Worm (Caenorhabditis elegans) whole organism, early embryonic: Measurements from ENCODE around the gene eif-2Balpha.

ENCODE experiments used
- F13C5.2 ChIP-seq: sonication (generic microtip); optimal IDR thresholded peaks from 2 replicates; lab custom pipeline; 2017; ENCODE audit warnings: mild to moderate bottlenecking, missing genetic modification characterization, inconsistent platforms, missing compliant biosample characterization
- aly-1 ChIP-seq: sonication (generic microtip); optimal IDR thresholded peaks from 2 replicates; lab custom pipeline; 2016; ENCODE audit warnings: missing genetic modification characterization, missing compliant biosample characterization
- ama-1 ChIP-seq: fragments of 150-350 bp; optimal IDR thresholded peaks from 2 replicates; lab custom pipeline; 2014
- ceh-13 ChIP-seq: fragments of 200-800 bp; sonication (Bioruptor generic); optimal IDR thresholded peaks from 2 replicates; lab custom pipeline; 2018; ENCODE audit warnings: mild to moderate bottlenecking, missing genetic modification characterization, missing compliant biosample characterization
- ceh-36 ChIP-seq: sonication (generic microtip); optimal IDR thresholded peaks from 2 replicates; lab custom pipeline; 2016; ENCODE audit warnings: missing genetic modification characterization, inconsistent platforms, missing compliant biosample characterization
- ets-7 ChIP-seq: sonication (generic microtip); optimal IDR thresholded peaks from 2 replicates; lab custom pipeline; 2016; ENCODE audit warnings: missing genotype, missing genetic modification characterization, missing compliant biosample characterization
- flt-1 ChIP-seq: fragments of 200-800 bp; sonication (Bioruptor generic); IDR thresholded peaks from 2 replicates; pipeline ENCODE4 v1.3.6; 2022; ENCODE audit warnings: missing genetic modification characterization, missing compliant biosample characterization
- hmbx-1 ChIP-seq: sonication (generic microtip); optimal IDR thresholded peaks from 2 replicates; lab custom pipeline; 2016; ENCODE audit warnings: mild to moderate bottlenecking, missing genetic modification characterization, missing compliant biosample characterization
- hmg-4 ChIP-seq: fragments of 200-800 bp; sonication (Bioruptor generic); optimal IDR thresholded peaks from 2 replicates; lab custom pipeline; 2018; ENCODE audit warnings: mild to moderate bottlenecking, missing genetic modification characterization, missing compliant biosample characterization
- hnd-1 ChIP-seq: sonication (generic microtip); optimal IDR thresholded peaks from 2 replicates; lab custom pipeline; 2016; ENCODE audit warnings: missing genetic modification characterization, missing compliant biosample characterization
- pes-1 ChIP-seq: fragments of 200-800 bp; sonication (Bioruptor generic); IDR thresholded peaks from 2 replicates; pipeline ENCODE4 v1.3.6; 2022; ENCODE audit warnings: missing genetic modification reagents, missing genetic modification characterization, missing compliant biosample characterization
- scrt-1 ChIP-seq: fragments of 200-800 bp; sonication (Bioruptor generic); IDR thresholded peaks from 2 replicates; pipeline ENCODE4 v1.3.6; 2022; ENCODE audit warnings: missing genetic modification characterization, missing compliant biosample characterization

ce11 chrIII:9556300-9556699 is 13.4 kb downstream of the eif-2Balpha start, which contains the start of gene ZK1098.11:
- no peak for TF ChIP-seq aly-1
- TF ChIP-seq ama-1 (lab: Kevin White, UChicago), result no peak
- TF ChIP-seq ceh-13 (GFP tag; lab: Kevin White, UChicago), result no peak
- TF ChIP-seq pes-1 (GFP tag; lab: Robert Waterston, UW), result no peak
- TF ChIP-seq scrt-1 (GFP tag; lab: Robert Waterston, UW), result no peak
- TF ChIP-seq ets-7 (tag; lab: Kevin White, UChicago), result no peak
- TF ChIP-seq flt-1 (GFP tag; lab: Robert Waterston, UW), result no peak
- TF ChIP-seq hnd-1 (tag; lab: Kevin White, UChicago), result no peak
- no peak for TF ChIP-seq ceh-36 (tag; lab: Kevin White, UChicago)
- no peak for TF ChIP-seq F13C5.2
- TF ChIP-seq hmbx-1 (tag; lab: Kevin White, UChicago), result no peak
- TF ChIP-seq hmg-4 (GFP tag; lab: Kevin White, UChicago), result no peak
